Worm (Caenorhabditis elegans) whole organism, L4 larva: ENCODE data around the gene C49F5.13.

Experiments used
- F49E8.2 ChIP-seq: sonication (generic microtip); optimal IDR thresholded peaks from 2 replicates; lab custom pipeline; 2016; ENCODE audit warnings: missing compliant biosample characterization, mild to moderate bottlenecking, missing genetic modification characterization, borderline replicate concordance
- daf-8 ChIP-seq: fragments of 200-800 bp; sonication (Bioruptor generic); IDR thresholded peaks from 2 replicates; pipeline ENCODE4 v1.3.6; 2022; ENCODE audit warnings: missing genetic modification characterization, missing compliant biosample characterization
- egl-27 ChIP-seq: sonication (generic microtip); optimal IDR thresholded peaks from 3 replicates; lab custom pipeline; 2017; ENCODE audit warnings: missing biosample characterization, missing genetic modification reagents, missing genetic modification characterization
- hlh-11 ChIP-seq: fragments of 200-800 bp; sonication (Bioruptor generic); optimal IDR thresholded peaks from 2 replicates; lab custom pipeline; 2018; ENCODE audit warnings: mild to moderate bottlenecking, missing genetic modification characterization, missing compliant biosample characterization
- lin-13 ChIP-seq: fragments of 150-350 bp; optimal IDR thresholded peaks from 2 replicates; lab custom pipeline; 2014; ENCODE audit warnings: missing biosample characterization, missing genetic modification reagents, missing genetic modification characterization
- lin-39 ChIP-seq: fragments of 150-350 bp; optimal IDR thresholded peaks from 2 replicates; lab custom pipeline; 2014; ENCODE audit warnings: missing biosample characterization, missing genetic modification reagents, missing genetic modification characterization
- nhr-10 ChIP-seq: fragments of 150-350 bp; optimal IDR thresholded peaks from 2 replicates; lab custom pipeline; 2014; ENCODE audit warnings: missing biosample characterization, missing genetic modification characterization
- nhr-11 ChIP-seq: fragments of 150-350 bp; optimal IDR thresholded peaks from 2 replicates; lab custom pipeline; 2014; ENCODE audit warnings: missing biosample characterization, missing genetic modification characterization
- skn-1 ChIP-seq: fragments of 150-350 bp; optimal IDR thresholded peaks from 2 replicates; lab custom pipeline; 2014; ENCODE audit warnings: missing biosample characterization, missing genetic modification characterization
- snpc-4 ChIP-seq: fragments of 150-350 bp; optimal IDR thresholded peaks from 2 replicates; lab custom pipeline; 2014; ENCODE audit warnings: missing biosample characterization, missing genetic modification characterization
- zag-1 ChIP-seq: fragments of 150-350 bp; optimal IDR thresholded peaks from 2 replicates; lab custom pipeline; 2014; ENCODE audit warnings: missing biosample characterization, missing genetic modification characterization

DNA sequence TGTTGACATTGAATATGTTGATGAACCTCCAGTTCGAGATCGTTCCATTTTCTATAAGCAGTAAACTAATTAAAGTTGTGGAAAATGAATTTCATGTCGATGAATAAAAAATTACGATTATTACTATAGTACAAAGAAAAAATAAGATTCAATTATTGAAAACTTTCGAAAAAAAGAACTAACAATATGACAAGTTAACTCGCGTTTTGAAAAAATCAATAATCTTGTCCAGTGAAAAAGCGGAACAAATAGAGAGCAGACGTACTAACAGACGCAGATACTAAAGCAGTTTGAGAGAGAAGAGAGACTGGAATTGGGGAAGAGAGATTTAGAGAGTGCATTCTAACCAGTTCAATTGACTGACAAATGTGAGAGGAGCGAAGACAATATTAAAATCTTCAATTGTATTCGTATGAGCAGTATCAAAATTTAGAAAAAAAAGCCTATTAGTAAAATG lies 13.5 kb downstream of the C49F5.13 start, which contains the start of gene set-6:
- TF ChIP-seq egl-27 (tag; lab: Kevin White, UChicago) (no peak), zag-1 (tag; lab: Kevin White, UChicago) (no peak), skn-1 (tag; lab: Kevin White, UChicago) (no peak), F49E8.2 (no peak), snpc-4 (tag; lab: Kevin White, UChicago) (no peak), daf-8 (GFP tag; lab: Robert Waterston, UW) (no peak), lin-13 (GFP tag; lab: Kevin White, UChicago) (no peak), hlh-11 (tag; lab: Kevin White, UChicago) (no peak), lin-39 (tag; lab: Kevin White, UChicago) (no peak), nhr-11 (tag; lab: Kevin White, UChicago) (no peak), nhr-10 (tag; lab: Kevin White, UChicago) (no peak)
